Fruit fly (Drosophila melanogaster) whole organism, embryonic: ENCODE measurements around the gene CAH4.

Source experiments
- Ada2b ChIP-seq: fragments of 200-800 bp; sonication (Bioruptor generic); IDR thresholded peaks from 2 replicates; pipeline ENCODE4 v1.3.6; 2022; ENCODE audit warnings: missing biosample characterization, missing genetic modification characterization
- Atf-2 ChIP-seq: fragments of 200-800 bp; sonication (Bioruptor generic); optimal IDR thresholded peaks from 2 replicates; lab custom pipeline; 2016; ENCODE audit warnings: missing biosample characterization, missing genetic modification characterization
- Awh ChIP-seq: fragments of 200-800 bp; sonication (Bioruptor generic); IDR thresholded peaks from 2 replicates; pipeline ENCODE4, ENCODE4 v1.3.6; 2022; ENCODE audit warnings: missing biosample characterization, missing genetic modification characterization
- CG10462 ChIP-seq: fragments of 200-800 bp; sonication (Bioruptor generic); optimal IDR thresholded peaks from 2 replicates; lab custom pipeline; 2016; ENCODE audit warnings: missing biosample characterization, missing genetic modification characterization
- CG12236 ChIP-seq: fragments of 200-800 bp; sonication (Bioruptor generic); optimal IDR thresholded peaks from 2 replicates; lab custom pipeline; 2016; ENCODE audit warnings: missing biosample characterization, missing genetic modification characterization
- CG12391 ChIP-seq: fragments of 200-800 bp; sonication (Bioruptor generic); optimal IDR thresholded peaks from 3 replicates; lab custom pipeline; 2018; ENCODE audit warnings: missing biosample characterization, mild to moderate bottlenecking, missing genetic modification characterization, moderate library complexity
- CG12942 ChIP-seq: fragments of 200-800 bp; sonication (Bioruptor generic); optimal IDR thresholded peaks from 3 replicates; lab custom pipeline; 2016; ENCODE audit warnings: missing biosample characterization, missing genetic modification characterization
- CG14050 ChIP-seq: fragments of 200-800 bp; sonication (Bioruptor generic); IDR thresholded peaks from 3 replicates; pipeline ENCODE4 v1.3.6; 2022; ENCODE audit warnings: missing biosample characterization, missing genetic modification characterization
- CG15073 ChIP-seq: fragments of 200-800 bp; sonication (Bioruptor generic); optimal IDR thresholded peaks from 2 replicates; lab custom pipeline; 2016; ENCODE audit warnings: missing biosample characterization, missing genetic modification characterization
- CG16813 ChIP-seq: fragments of 200-800 bp; sonication (Bioruptor generic); IDR thresholded peaks from 3 replicates; pipeline ENCODE4 v1.3.6; 2022; ENCODE audit warnings: missing biosample characterization, missing genetic modification characterization; ENCODE audit not compliant: partially characterized antibody
- CG17186 ChIP-seq: fragments of 200-800 bp; sonication (Bioruptor generic); optimal IDR thresholded peaks from 3 replicates; lab custom pipeline; 2017; ENCODE audit warnings: missing biosample characterization, missing genetic modification reagents, missing genetic modification characterization
- CG31388 ChIP-seq: fragments of 200-800 bp; sonication (Bioruptor generic); optimal IDR thresholded peaks from 2 replicates; lab custom pipeline; 2016; ENCODE audit warnings: missing biosample characterization, missing genetic modification characterization
- CG3995 ChIP-seq: fragments of 200-800 bp; sonication (Bioruptor generic); optimal IDR thresholded peaks from 3 replicates; lab custom pipeline; 2016; ENCODE audit warnings: missing biosample characterization, missing genetic modification characterization
- CG8478 ChIP-seq: fragments of >200 bp; optimal IDR thresholded peaks from 2 replicates; lab custom pipeline; 2018
- CG9797 ChIP-seq: fragments of 200-800 bp; sonication (Bioruptor generic); optimal IDR thresholded peaks from 3 replicates; lab custom pipeline; 2018; ENCODE audit warnings: missing biosample characterization, mild to moderate bottlenecking, missing genetic modification characterization
- Dek ChIP-seq: fragments of 200-800 bp; sonication (Bioruptor generic); optimal IDR thresholded peaks from 3 replicates; lab custom pipeline; 2019; ENCODE audit warnings: missing biosample characterization, mild to moderate bottlenecking, missing genetic modification characterization, moderate library complexity
- Dp ChIP-seq: fragments of 200-800 bp; sonication (Bioruptor generic); optimal IDR thresholded peaks from 2 replicates; lab custom pipeline; 2018; ENCODE audit warnings: missing biosample characterization, mild to moderate bottlenecking, missing genetic modification characterization, moderate library complexity
- Dref ChIP-seq: fragments of 200-800 bp; sonication (Bioruptor generic); IDR thresholded peaks from 2 replicates; pipeline ENCODE4 v1.3.6; 2022; ENCODE audit warnings: missing biosample characterization, missing genetic modification characterization
- HLH54F ChIP-seq: fragments of 200-800 bp; sonication (Bioruptor generic); optimal IDR thresholded peaks from 3 replicates; lab custom pipeline; 2016; ENCODE audit warnings: missing biosample characterization, missing genetic modification characterization
- Hand ChIP-seq: fragments of 200-800 bp; sonication (Bioruptor generic); optimal IDR thresholded peaks from 2 replicates; lab custom pipeline; 2017; ENCODE audit warnings: mild to moderate bottlenecking, missing biosample characterization, missing genetic modification reagents, missing genetic modification characterization
- Hey ChIP-seq: fragments of 200-800 bp; sonication (Bioruptor generic); optimal IDR thresholded peaks from 3 replicates; lab custom pipeline; 2018; ENCODE audit warnings: missing biosample characterization, mild to moderate bottlenecking, missing genetic modification characterization
- Hr39 ChIP-seq: fragments of >200 bp; optimal IDR thresholded peaks from 2 replicates; lab custom pipeline; 2017
- Opbp ChIP-seq: fragments of 200-800 bp; sonication (Bioruptor generic); IDR thresholded peaks from 3 replicates; pipeline ENCODE4 v1.3.6; 2022; ENCODE audit warnings: missing biosample characterization, missing genetic modification characterization; ENCODE audit not compliant: partially characterized antibody
- Ssrp ChIP-seq: fragments of 200-800 bp; sonication (Bioruptor generic); optimal IDR thresholded peaks from 2 replicates; lab custom pipeline; 2018; ENCODE audit warnings: missing biosample characterization, mild to moderate bottlenecking, missing genetic modification characterization, moderate library complexity
- Taf1 ChIP-seq: fragments of 200-800 bp; sonication (Bioruptor generic); IDR thresholded peaks from 2 replicates; pipeline ENCODE4 v1.3.6; 2022; ENCODE audit warnings: missing biosample characterization, missing genetic modification characterization
- Tbp ChIP-seq: fragments of >200 bp; optimal IDR thresholded peaks from 2 replicates; lab custom pipeline; 2018; ENCODE audit warnings: missing biosample characterization, missing genetic modification characterization
- Xrp1 ChIP-seq: fragments of 200-800 bp; sonication (Bioruptor generic); IDR thresholded peaks from 2 replicates; pipeline ENCODE4 v1.3.6; 2022; ENCODE audit warnings: missing biosample characterization, missing genetic modification characterization
- amos ChIP-seq: fragments of 200-800 bp; sonication (Bioruptor generic); IDR thresholded peaks from 2 replicates; pipeline ENCODE4 v1.3.6; 2022; ENCODE audit warnings: missing biosample characterization, missing genetic modification characterization; ENCODE audit not compliant: partially characterized antibody
- ap ChIP-seq: fragments of 200-800 bp; sonication (Bioruptor generic); IDR thresholded peaks from 2 replicates; pipeline ENCODE4 v1.3.6; 2022; ENCODE audit warnings: missing biosample characterization, missing genetic modification characterization
- ato ChIP-seq: fragments of 200-800 bp; sonication (Bioruptor generic); IDR thresholded peaks from 2 replicates; pipeline ENCODE4 v1.3.6; 2022; ENCODE audit warnings: missing biosample characterization, missing genetic modification characterization; ENCODE audit not compliant: partially characterized antibody
- dmrt99B ChIP-seq: fragments of 200-800 bp; sonication (Bioruptor generic); optimal IDR thresholded peaks from 2 replicates; lab custom pipeline; 2018; ENCODE audit warnings: missing biosample characterization, mild to moderate bottlenecking, missing genetic modification characterization, moderate library complexity
- fd102C ChIP-seq: fragments of 200-800 bp; sonication (Bioruptor generic); optimal IDR thresholded peaks from 2 replicates; lab custom pipeline; 2018; ENCODE audit warnings: missing biosample characterization, mild to moderate bottlenecking, missing genetic modification characterization, moderate library complexity
- fd96Cb ChIP-seq: fragments of 200-800 bp; sonication (Bioruptor generic); optimal IDR thresholded peaks from 2 replicates; lab custom pipeline; 2018; ENCODE audit warnings: missing biosample characterization, mild to moderate bottlenecking, missing genetic modification characterization, moderate library complexity
- gcm ChIP-seq: fragments of 200-800 bp; sonication (Bioruptor generic); optimal IDR thresholded peaks from 2 replicates; lab custom pipeline; 2019; ENCODE audit warnings: missing biosample characterization, mild to moderate bottlenecking, missing genetic modification characterization, moderate library complexity
- gem ChIP-seq: fragments of 200-800 bp; sonication (Bioruptor generic); optimal IDR thresholded peaks from 2 replicates; lab custom pipeline; 2019; ENCODE audit warnings: missing biosample characterization, mild to moderate bottlenecking, missing genetic modification characterization, moderate library complexity
- gsb ChIP-seq: fragments of 200-800 bp; sonication (Bioruptor generic); IDR thresholded peaks from 2 replicates; pipeline ENCODE4 v1.3.6; 2022; ENCODE audit warnings: missing biosample characterization, missing genetic modification characterization
- hbn ChIP-seq: fragments of 200-800 bp; sonication (Bioruptor generic); IDR thresholded peaks from 2 replicates; pipeline ENCODE4 v1.3.6; 2022; ENCODE audit warnings: missing biosample characterization, missing genetic modification characterization; ENCODE audit not compliant: partially characterized antibody
- her ChIP-seq: fragments of 200-800 bp; sonication (Bioruptor generic); optimal IDR thresholded peaks from 2 replicates; lab custom pipeline; 2016; ENCODE audit warnings: missing biosample characterization, missing genetic modification characterization
- knrl ChIP-seq: fragments of 200-800 bp; sonication (Bioruptor generic); IDR thresholded peaks from 3 replicates; pipeline ENCODE4 v1.3.6; 2022; ENCODE audit warnings: missing biosample characterization, missing genetic modification characterization; ENCODE audit not compliant: partially characterized antibody
- lilli ChIP-seq: fragments of 200-800 bp; sonication (Bioruptor generic); optimal IDR thresholded peaks from 3 replicates; lab custom pipeline; 2016; ENCODE audit warnings: missing biosample characterization, missing genetic modification characterization
- nmo ChIP-seq: fragments of 200-800 bp; sonication (Bioruptor generic); optimal IDR thresholded peaks from 2 replicates; lab custom pipeline; 2018; ENCODE audit warnings: missing biosample characterization, mild to moderate bottlenecking, missing genetic modification characterization, moderate library complexity
- org-1 ChIP-seq: fragments of 200-800 bp; sonication (Bioruptor generic); optimal IDR thresholded peaks from 2 replicates; lab custom pipeline; 2017; ENCODE audit warnings: missing biosample characterization, missing genetic modification characterization
- ranshi ChIP-seq: fragments of 200-800 bp; sonication (Bioruptor generic); IDR thresholded peaks from 2 replicates; pipeline ENCODE4 v1.3.6; 2022; ENCODE audit warnings: missing biosample characterization, missing genetic modification characterization
- rib ChIP-seq: fragments of 200-800 bp; sonication (Bioruptor generic); IDR thresholded peaks from 2 replicates; pipeline ENCODE4 v1.3.6; 2022; ENCODE audit warnings: missing biosample characterization, missing genetic modification characterization
- sc ChIP-seq, 3 experiments: fragments of >200 bp in 2 of 3; fragments of 200-800 bp in 1 of 3; sonication (Bioruptor generic) in 1 of 3; optimal IDR thresholded peaks; 2 replicates in 2 of 3; 3 replicates in 1 of 3; lab custom pipeline; 2017; ENCODE audit warnings: mild to moderate bottlenecking in 1 of 3, missing biosample characterization in 1 of 3, missing genetic modification characterization in 1 of 3, missing genetic modification reagents in 1 of 3
- schlank ChIP-seq: fragments of 200-800 bp; sonication (Bioruptor generic); optimal IDR thresholded peaks from 2 replicates; lab custom pipeline; 2018; ENCODE audit warnings: missing biosample characterization, mild to moderate bottlenecking, missing genetic modification characterization
- slou ChIP-seq: fragments of 200-800 bp; sonication (Bioruptor generic); optimal IDR thresholded peaks from 3 replicates; lab custom pipeline; 2016; ENCODE audit warnings: missing biosample characterization, missing genetic modification characterization
- stc ChIP-seq: fragments of 200-800 bp; sonication (Bioruptor generic); IDR thresholded peaks from 2 replicates; pipeline ENCODE4 v1.3.6; 2022; ENCODE audit warnings: missing biosample characterization, missing genetic modification characterization
- tap ChIP-seq: fragments of 200-800 bp; optimal IDR thresholded peaks from 3 replicates; lab custom pipeline; 2019; ENCODE audit warnings: missing biosample characterization, mild to moderate bottlenecking, missing genetic modification characterization, moderate library complexity
- tx ChIP-seq: fragments of 200-800 bp; sonication (Bioruptor generic); optimal IDR thresholded peaks from 2 replicates; lab custom pipeline; 2016; ENCODE audit warnings: missing biosample characterization, missing genetic modification characterization
- zfh1 ChIP-seq: fragments of 200-800 bp; sonication (Bioruptor generic); IDR thresholded peaks from 3 replicates; pipeline ENCODE4 v1.3.6; 2022; ENCODE audit warnings: missing biosample characterization, missing genetic modification characterization

CAH4 gene

DNA sequence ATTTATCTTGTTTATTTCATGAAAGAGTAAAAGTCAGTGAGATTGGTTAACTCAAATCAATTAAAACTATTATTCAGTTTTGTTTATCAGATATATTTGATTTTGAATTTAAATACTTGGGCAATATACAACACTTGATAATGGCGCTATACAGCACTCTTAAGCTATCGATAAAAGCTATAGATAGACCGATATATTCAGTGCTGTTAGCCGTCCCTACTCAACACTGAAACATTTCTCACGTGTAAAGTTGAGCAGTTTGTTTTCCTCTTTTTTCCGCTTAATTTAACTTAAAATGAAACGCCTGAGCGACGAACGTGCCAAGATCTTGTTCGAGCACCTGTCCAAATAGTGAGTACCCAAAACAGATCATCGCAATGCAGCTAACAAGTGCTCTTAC is 6.9 kb downstream of the CAH4 start, which contains the start of gene CG7006 (continued):
- TF ChIP-seq Xrp1 (peak; percentile 79), ranshi (GFP tag; lab: Robert Waterston, UW) (peak; percentile 71), schlank (tag; lab: Kevin White, UChicago) (peak; percentile 37), HLH54F (GFP tag; lab: Kevin White, UChicago) (peak; percentile 87), fd102C (GFP tag; lab: Kevin White, UChicago) (no peak), gem (tag; lab: Kevin White, UChicago) (no peak), org-1 (no peak), knrl (GFP tag; lab: Robert Waterston, UW) (peak; percentile 78), CG16813 (GFP tag; lab: Robert Waterston, UW) (peak; percentile 79), CG31388 (peak; percentile 1), Awh (GFP tag; lab: Robert Waterston, UW) (no peak), CG15073 (GFP tag; lab: Kevin White, UChicago) (peak; percentile 13), CG12391 (tag; lab: Kevin White, UChicago) (peak; percentile 55), sc (optimal IDR thresholded peaks at IDR 0.05; lab: Kevin White, UChicago) (no peak), sc (GFP tag; optimal IDR thresholded peaks at IDR 0.05; lab: Kevin White, UChicago) (no peak), Ada2b (GFP tag; lab: Robert Waterston, UW) (no peak), gcm (GFP tag; lab: Kevin White, UChicago) (no peak), nmo (GFP tag; lab: Kevin White, UChicago) (peak; percentile 59), Ssrp (tag; lab: Kevin White, UChicago) (no peak), Hand (no peak), CG12942 (GFP tag; lab: Kevin White, UChicago) (peak; percentile 78), ap (0 out of 2 replicates have a peak, but pooled peaks have one; percentile 18), Dp (GFP tag; lab: Kevin White, UChicago) (peak; percentile 98), Opbp (GFP tag; lab: Robert Waterston, UW) (peak; percentile 87), her (GFP tag; lab: Kevin White, UChicago) (peak; percentile 75), Hr39 (no peak), CG8478 (lab: Kevin White, UChicago) (no peak), tap (no peak), gsb (GFP tag; lab: Robert Waterston, UW) (no peak; the same call in 1 of the 2 replicates), amos (peak; percentile 85), stc (GFP tag; lab: Robert Waterston, UW) (no peak), Tbp (GFP tag; lab: Kevin White, UChicago) (no peak), CG14050 (GFP tag; lab: Robert Waterston, UW) (peak; percentile 41; the same call in 2 of the 3 replicates), Taf1 (peak; percentile 41; the same call in 1 of the 2 replicates), lilli (peak; percentile 84), CG9797 (no peak), ato (GFP tag; lab: Robert Waterston, UW) (peak; percentile 75), fd96Cb (tag; lab: Kevin White, UChicago) (peak; percentile 12), CG17186 (GFP tag; lab: Kevin White, UChicago) (peak; percentile 52), rib (0 out of 2 replicates have a peak, but pooled peaks have one; percentile 33), tx (peak; percentile 75), CG3995 (peak; percentile 56), zfh1 (GFP tag; lab: Robert Waterston, UW) (peak; percentile 74; the same call in 2 of the 3 replicates), dmrt99B (tag; lab: Kevin White, UChicago) (no peak), Dek (tag; lab: Kevin White, UChicago) (no peak), CG10462 (GFP tag; lab: Kevin White, UChicago) (no peak), Dref (peak; percentile 91), hbn (GFP tag; lab: Robert Waterston, UW) (peak; percentile 77), CG12236 (GFP tag; lab: Kevin White, UChicago) (no peak), slou (GFP tag; lab: Kevin White, UChicago) (peak; percentile 67), Atf-2 (GFP tag; lab: Kevin White, UChicago) (peak; percentile 58), Hey (tag; lab: Kevin White, UChicago) (no peak)
